Fruit fly (Drosophila melanogaster) whole organism, pupa: ENCODE data around the gene CG2082.

Experiments
- CG10348 ChIP-seq: fragments of 200-800 bp; sonication (Bioruptor generic); IDR thresholded peaks from 2 replicates; pipeline ENCODE4 v1.3.6; 2022; ENCODE audit warnings: missing biosample characterization, missing genetic modification characterization
- CG12605 ChIP-seq: fragments of 200-800 bp; sonication (Bioruptor generic); IDR thresholded peaks from 2 replicates; pipeline ENCODE4 v1.3.6; 2022; ENCODE audit warnings: missing biosample characterization, missing genetic modification characterization
- CG13204 ChIP-seq: fragments of 200-800 bp; sonication (Bioruptor generic); optimal IDR thresholded peaks from 2 replicates; lab custom pipeline; 2018; ENCODE audit warnings: missing biosample characterization, mild to moderate bottlenecking, missing genetic modification characterization, moderate library complexity
- CG14655 ChIP-seq: fragments of 200-800 bp; sonication (Bioruptor generic); optimal IDR thresholded peaks from 3 replicates; lab custom pipeline; 2017; ENCODE audit warnings: mild to moderate bottlenecking, missing biosample characterization, missing genetic modification reagents, missing genetic modification characterization
- CG15710 ChIP-seq: fragments of 200-800 bp; sonication (Bioruptor generic); optimal IDR thresholded peaks from 2 replicates; lab custom pipeline; 2018; ENCODE audit warnings: missing biosample characterization, mild to moderate bottlenecking, missing genetic modification characterization, moderate library complexity
- CG17806 ChIP-seq: fragments of 200-800 bp; sonication (Bioruptor generic); optimal IDR thresholded peaks from 2 replicates; lab custom pipeline; 2018; ENCODE audit warnings: missing biosample characterization, mild to moderate bottlenecking, missing genetic modification characterization, moderate library complexity
- CG32121 ChIP-seq: fragments of 200-800 bp; sonication (Bioruptor generic); IDR thresholded peaks from 2 replicates; pipeline ENCODE4 v1.3.6; 2022; ENCODE audit warnings: missing biosample characterization, missing genetic modification characterization
- CG34367 ChIP-seq: fragments of 200-800 bp; sonication (Bioruptor generic); optimal IDR thresholded peaks from 2 replicates; lab custom pipeline; 2018; ENCODE audit warnings: missing biosample characterization, mild to moderate bottlenecking, missing genetic modification characterization
- CG4496 ChIP-seq: fragments of 200-800 bp; sonication (Bioruptor generic); IDR thresholded peaks from 3 replicates; pipeline ENCODE4 v1.3.6; 2022; ENCODE audit warnings: missing biosample characterization, missing genetic modification characterization
- CG8159 ChIP-seq: fragments of 200-800 bp; sonication (Bioruptor generic); optimal IDR thresholded peaks from 3 replicates; lab custom pipeline; 2018; ENCODE audit warnings: missing biosample characterization, mild to moderate bottlenecking, missing genetic modification characterization, moderate library complexity
- CG8301 ChIP-seq: fragments of 200-800 bp; sonication (Bioruptor generic); optimal IDR thresholded peaks from 2 replicates; lab custom pipeline; 2018; ENCODE audit warnings: missing biosample characterization, mild to moderate bottlenecking, missing genetic modification characterization
- CG9948 ChIP-seq: fragments of 200-800 bp; sonication (Bioruptor generic); optimal IDR thresholded peaks from 2 replicates; lab custom pipeline; 2018; ENCODE audit warnings: missing biosample characterization, mild to moderate bottlenecking, missing genetic modification characterization, moderate library complexity
- D1 ChIP-seq: fragments of 200-800 bp; sonication (Bioruptor generic); optimal IDR thresholded peaks from 2 replicates; lab custom pipeline; 2018; ENCODE audit warnings: missing biosample characterization, mild to moderate bottlenecking, missing genetic modification characterization, moderate library complexity
- EcR ChIP-seq: fragments of 200-800 bp; sonication (Bioruptor generic); optimal IDR thresholded peaks from 3 replicates; lab custom pipeline; 2019; ENCODE audit warnings: missing biosample characterization, missing genetic modification characterization, mild to moderate bottlenecking, moderate library complexity, missing genetic modification reagents
- Ets98B ChIP-seq: fragments of 200-800 bp; sonication (Bioruptor generic); IDR thresholded peaks from 2 replicates; pipeline ENCODE4 v1.3.6; 2022; ENCODE audit warnings: missing biosample characterization, missing genetic modification characterization
- Pif1A ChIP-seq: fragments of 200-800 bp; sonication (Bioruptor generic); optimal IDR thresholded peaks from 3 replicates; lab custom pipeline; 2016; ENCODE audit warnings: missing biosample characterization, missing genetic modification characterization
- Pif1B ChIP-seq: fragments of 200-800 bp; sonication (Bioruptor generic); optimal IDR thresholded peaks from 3 replicates; lab custom pipeline; 2016; ENCODE audit warnings: missing biosample characterization, missing genetic modification characterization
- Snoo ChIP-seq: fragments of 200-800 bp; sonication (Bioruptor generic); optimal IDR thresholded peaks from 3 replicates; lab custom pipeline; 2017; ENCODE audit warnings: missing biosample characterization, mild to moderate bottlenecking, missing genetic modification characterization, inconsistent platforms
- fd96Ca ChIP-seq: fragments of 200-800 bp; sonication (Bioruptor generic); IDR thresholded peaks from 3 replicates; pipeline ENCODE4 v1.3.6; 2022; ENCODE audit warnings: missing biosample characterization, missing genetic modification characterization
- gl ChIP-seq: fragments of 200-800 bp; sonication (Bioruptor generic); optimal IDR thresholded peaks from 2 replicates; lab custom pipeline; 2018; ENCODE audit warnings: missing biosample characterization, mild to moderate bottlenecking, missing genetic modification characterization
- rn ChIP-seq: fragments of 200-800 bp; sonication (Bioruptor generic); IDR thresholded peaks from 2 replicates; pipeline ENCODE4 v1.3.6; 2022; ENCODE audit warnings: missing biosample characterization, missing genetic modification characterization

The CG2082 gene

DNA sequence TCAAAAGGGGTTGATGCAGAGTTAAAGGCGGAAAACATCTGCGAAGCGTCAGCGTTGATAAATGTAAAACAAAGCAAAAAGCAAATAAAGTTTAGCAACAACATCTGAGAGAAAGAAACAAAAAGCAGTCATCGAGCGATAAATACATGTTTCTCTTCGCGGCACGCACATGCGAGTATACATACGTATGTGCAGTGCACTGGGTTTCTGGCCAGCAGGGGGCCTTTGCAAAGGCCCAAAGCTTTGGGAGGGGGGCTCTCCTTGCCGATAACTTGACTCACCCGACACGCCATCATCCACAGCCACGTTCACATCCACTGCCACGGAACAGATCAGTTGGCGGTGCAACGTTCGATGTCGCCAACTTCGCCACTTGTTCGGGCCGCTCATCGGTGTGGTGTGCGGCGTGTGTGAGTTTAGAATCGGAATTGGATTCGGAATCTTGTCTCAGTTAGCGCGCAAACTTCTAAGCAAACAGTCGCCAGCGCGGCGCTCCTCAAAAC is 32.3 kb upstream of the CG2082 start, which contains the start of gene CG42675:
Gene CG42675 (plus strand): TSS at position 453 of the 503 bp plus-strand sequence.
- TF ChIP-seq CG4496 (GFP tag; lab: Robert Waterston, UW) = peak; percentile 63; the same call in 2 of the 3 replicates
- TF ChIP-seq CG12605 (GFP tag; lab: Robert Waterston, UW) = no peak
- TF ChIP-seq Snoo = no peak
- TF ChIP-seq CG32121 (GFP tag; lab: Robert Waterston, UW) = peak; percentile 14; the same call in 1 of the 2 replicates
- TF ChIP-seq Pif1B (GFP tag; lab: Kevin White, UChicago) = no peak
- peak; percentile 37; the same call in 1 of the 2 replicates for TF ChIP-seq Ets98B
- TF ChIP-seq CG17806 = no peak

DNA sequence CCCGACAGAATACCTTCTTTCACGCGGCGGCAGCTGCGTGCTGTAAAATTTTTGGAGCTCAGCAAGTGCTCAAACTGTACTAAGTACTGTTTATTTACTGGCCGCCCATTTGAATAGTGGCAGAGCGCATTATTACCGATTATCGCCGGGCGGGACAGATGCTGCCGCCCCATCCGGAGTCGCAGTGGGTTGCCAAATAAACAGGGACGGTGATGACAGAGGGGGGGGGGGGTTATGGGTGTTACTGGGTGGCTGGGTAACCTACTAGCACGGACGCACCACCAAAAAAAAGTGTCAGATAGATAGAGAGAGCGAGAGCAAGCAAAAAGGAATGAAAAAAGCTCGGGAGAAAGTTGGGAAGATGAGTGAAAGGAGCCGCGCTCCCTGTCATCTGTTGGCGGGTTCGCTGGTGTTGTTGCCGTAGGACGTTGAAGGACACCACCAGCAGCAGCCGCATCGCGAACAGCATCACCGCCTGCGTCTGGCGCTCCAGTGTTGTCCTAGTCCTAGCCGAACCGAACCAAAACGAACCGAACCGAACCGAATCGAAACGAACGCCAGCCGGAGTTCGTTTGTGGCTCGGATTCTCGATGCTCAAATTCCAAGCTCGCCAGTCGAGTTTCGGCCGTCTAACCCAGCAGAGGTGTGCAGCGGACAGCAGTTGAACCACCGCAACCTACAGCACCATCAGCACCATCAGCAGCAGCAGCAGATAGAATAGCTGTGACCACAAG is 21.0 kb upstream of the CG2082 start, which contains the start of gene CG11000:
Gene CG11000 (plus strand): TSS at position 626 of the 734 bp plus-strand sequence.
- TF ChIP-seq CG13204 (GFP tag; lab: Kevin White, UChicago) (peak; percentile 44), EcR (no peak), CG10348 (GFP tag; lab: Robert Waterston, UW) (no peak), CG8159 (tag; lab: Kevin White, UChicago) (no peak)

DNA sequence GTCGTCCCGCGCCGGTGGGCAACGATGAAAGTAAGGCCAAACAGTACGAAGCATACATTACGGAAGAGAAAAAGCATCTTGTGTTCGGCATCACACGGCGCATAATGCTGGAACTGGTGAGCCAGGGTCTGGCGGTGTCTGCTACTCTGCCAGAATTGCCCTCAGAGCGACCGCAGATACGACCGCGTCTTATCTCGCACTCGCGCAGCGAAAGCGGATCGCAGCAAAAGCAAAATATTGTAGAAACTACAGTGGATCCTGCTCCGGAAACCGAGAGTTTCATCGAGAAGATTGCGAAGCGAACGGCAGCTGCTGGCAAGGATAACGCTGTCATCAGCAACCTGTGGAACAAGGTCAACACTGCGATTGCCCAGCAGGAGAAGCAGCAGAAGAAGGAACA is 16.8 kb upstream of the CG2082 start:
- TF ChIP-seq Snoo (no peak), CG17806 (no peak), CG12605 (GFP tag; lab: Robert Waterston, UW) (no peak), EcR (no peak), CG32121 (GFP tag; lab: Robert Waterston, UW) (no peak), D1 (tag; lab: Kevin White, UChicago) (no peak), rn (no peak), Ets98B (no peak), CG34367 (tag; lab: Kevin White, UChicago) (no peak), CG8301 (tag; lab: Kevin White, UChicago) (no peak), CG8159 (tag; lab: Kevin White, UChicago) (no peak), CG14655 (GFP tag; lab: Kevin White, UChicago) (no peak), Pif1B (GFP tag; lab: Kevin White, UChicago) (no peak), CG13204 (GFP tag; lab: Kevin White, UChicago) (no peak), fd96Ca (GFP tag; lab: Robert Waterston, UW) (no peak), Pif1A (GFP tag; lab: Kevin White, UChicago) (no peak), CG4496 (GFP tag; lab: Robert Waterston, UW) (no peak)

DNA sequence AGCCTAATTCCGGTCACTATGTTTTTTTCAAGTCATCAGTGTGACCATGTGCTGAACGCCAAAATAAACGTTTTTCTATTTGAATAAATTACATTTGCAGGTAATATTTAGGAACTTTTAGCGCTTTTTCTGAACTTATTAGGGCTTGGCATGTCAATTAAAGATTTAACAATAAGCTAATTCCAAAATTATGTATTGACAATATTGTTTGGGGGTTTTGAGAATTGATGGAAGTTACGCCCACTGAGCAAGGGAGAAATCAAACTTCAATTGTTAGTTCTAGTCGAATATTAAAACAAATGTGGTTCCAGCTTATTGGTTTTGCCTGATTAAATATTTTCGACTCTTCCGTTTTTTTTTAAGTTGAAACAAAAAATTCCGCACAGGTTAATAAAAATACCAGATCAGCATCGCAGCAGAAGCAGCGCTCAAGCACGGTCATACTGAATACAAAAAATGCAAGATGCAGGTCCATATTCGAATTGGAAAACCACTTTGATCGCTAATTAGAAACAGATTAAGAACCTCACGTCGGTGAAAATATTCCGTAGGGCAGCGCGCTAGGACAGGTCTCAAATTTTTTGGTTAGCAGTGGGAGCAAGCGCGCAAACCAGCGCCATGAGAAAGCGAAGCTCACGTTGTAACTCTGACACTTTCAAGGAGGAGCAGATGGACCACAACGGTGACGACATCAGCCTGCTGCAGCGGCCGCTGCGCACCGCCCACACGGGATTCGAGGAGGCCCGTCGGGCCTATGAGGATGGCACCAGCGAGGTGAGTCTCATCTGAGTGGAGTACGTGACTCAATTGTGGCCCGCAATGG is 13.6 kb upstream of the CG2082 start, which contains the start of the genes PSMG1 and CG10979:
Gene PSMG1 (minus strand): TSS at position 51 of the 823 bp plus-strand sequence.
Gene CG10979 (plus strand): TSS at position 439 of the 823 bp plus-strand sequence.
- no peak for TF ChIP-seq fd96Ca (GFP tag; lab: Robert Waterston, UW)
- no peak for TF ChIP-seq CG9948
- TF ChIP-seq CG4496 (GFP tag; lab: Robert Waterston, UW) = no peak
- no peak for TF ChIP-seq Pif1B (GFP tag; lab: Kevin White, UChicago)
- no peak for TF ChIP-seq Pif1A (GFP tag; lab: Kevin White, UChicago)
- no peak for TF ChIP-seq rn
- no peak for TF ChIP-seq CG15710 (tag; lab: Kevin White, UChicago)
- no peak for TF ChIP-seq gl (tag; lab: Kevin White, UChicago)
- no peak for TF ChIP-seq CG12605 (GFP tag; lab: Robert Waterston, UW)
- TF ChIP-seq CG8159 (tag; lab: Kevin White, UChicago) = no peak
- TF ChIP-seq CG8301 (tag; lab: Kevin White, UChicago) = no peak
- no peak for TF ChIP-seq CG10348 (GFP tag; lab: Robert Waterston, UW)
- TF ChIP-seq, all 21 proteins: peak for 0

DNA sequence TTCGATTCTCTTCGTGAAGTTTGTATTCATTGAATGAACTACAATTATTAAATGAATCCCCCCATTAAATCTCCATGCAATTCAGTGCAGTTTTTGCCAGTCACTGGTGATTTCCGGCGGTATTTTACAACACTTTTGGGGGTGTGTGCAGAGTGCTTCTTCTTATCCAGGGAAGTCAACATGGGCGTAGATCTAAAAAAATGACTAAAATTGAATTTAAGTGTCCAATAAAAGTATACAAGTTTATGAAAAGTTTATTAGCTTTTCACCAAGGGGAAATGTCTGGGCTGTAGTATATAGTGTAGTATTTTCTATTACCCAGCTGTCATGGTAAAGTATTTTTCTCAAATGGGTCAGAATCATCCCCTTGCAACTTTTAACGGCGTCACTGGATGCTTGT is 10.6 kb upstream of the CG2082 start, which contains the start of gene Hpf1:
Gene Hpf1 (plus strand): TSS at position 383 of the 400 bp plus-strand sequence.
- TF ChIP-seq Snoo (peak; percentile 99), EcR (peak; percentile 63), rn (peak; percentile 96), CG34367 (tag; lab: Kevin White, UChicago) (peak; percentile 99), CG15710 (tag; lab: Kevin White, UChicago) (peak; percentile 99), CG32121 (GFP tag; lab: Robert Waterston, UW) (peak; percentile 99), D1 (tag; lab: Kevin White, UChicago) (no peak), gl (tag; lab: Kevin White, UChicago) (peak; percentile 98), fd96Ca (GFP tag; lab: Robert Waterston, UW) (peak; percentile 99), CG12605 (GFP tag; lab: Robert Waterston, UW) (peak; percentile 98), CG10348 (GFP tag; lab: Robert Waterston, UW) (peak; percentile 97), Ets98B (peak; percentile 98), CG4496 (GFP tag; lab: Robert Waterston, UW) (peak; percentile 99), CG9948 (peak; percentile 99), CG8301 (tag; lab: Kevin White, UChicago) (peak; percentile 99), CG8159 (tag; lab: Kevin White, UChicago) (peak; percentile 99), CG17806 (peak; percentile 99), CG13204 (GFP tag; lab: Kevin White, UChicago) (peak; percentile 92), Pif1B (GFP tag; lab: Kevin White, UChicago) (peak; percentile 99), Pif1A (GFP tag; lab: Kevin White, UChicago) (peak; percentile 99), CG14655 (GFP tag; lab: Kevin White, UChicago) (peak; percentile 99)
